Fruit fly (Drosophila melanogaster) whole organism, embryonic: ENCODE results near the gene Tengl1.
A peak's percentile ranks its signal among the peaks of the same experiment; 100 is the strongest.

Experiments used
- Bteb2 ChIP-seq: fragments of 200-800 bp; sonication (Bioruptor generic); optimal IDR thresholded peaks from 2 replicates; lab custom pipeline; 2016; ENCODE audit warnings: missing biosample characterization, missing genetic modification characterization
- CG10147 ChIP-seq: fragments of 200-800 bp; sonication (Bioruptor generic); optimal IDR thresholded peaks from 2 replicates; lab custom pipeline; 2019; ENCODE audit warnings: missing biosample characterization, mild to moderate bottlenecking, missing genetic modification characterization, moderate library complexity
- CG10565 ChIP-seq: fragments of 200-800 bp; sonication (Bioruptor generic); optimal IDR thresholded peaks from 3 replicates; lab custom pipeline; 2016; ENCODE audit warnings: missing biosample characterization, mild to moderate bottlenecking, missing genetic modification characterization
- CG11085 ChIP-seq: fragments of 200-800 bp; sonication (Bioruptor generic); IDR thresholded peaks from 2 replicates; pipeline ENCODE4 v1.3.6; 2022; ENCODE audit warnings: missing biosample characterization, missing genetic modification characterization
- CG12769 ChIP-seq: fragments of 200-800 bp; sonication (Bioruptor generic); optimal IDR thresholded peaks from 2 replicates; lab custom pipeline; 2019; ENCODE audit warnings: missing biosample characterization, mild to moderate bottlenecking, missing genetic modification characterization, moderate library complexity
- CG13424 ChIP-seq: fragments of 200-800 bp; sonication (Bioruptor generic); optimal IDR thresholded peaks from 2 replicates; lab custom pipeline; 2019; ENCODE audit warnings: missing biosample characterization, mild to moderate bottlenecking, missing genetic modification characterization, moderate library complexity
- CG14710 ChIP-seq: fragments of 200-800 bp; sonication (Bioruptor generic); optimal IDR thresholded peaks from 3 replicates; lab custom pipeline; 2019; ENCODE audit warnings: missing biosample characterization, mild to moderate bottlenecking, missing genetic modification characterization, moderate library complexity
- CG1602 ChIP-seq: fragments of 200-800 bp; sonication (Bioruptor generic); optimal IDR thresholded peaks from 3 replicates; lab custom pipeline; 2016; ENCODE audit warnings: missing biosample characterization, missing genetic modification characterization
- CG18619 ChIP-seq: fragments of 200-800 bp; sonication (Bioruptor generic); optimal IDR thresholded peaks from 3 replicates; lab custom pipeline; 2017; ENCODE audit warnings: missing biosample characterization, mild to moderate bottlenecking, missing genetic modification characterization
- CG31388 ChIP-seq: fragments of 200-800 bp; sonication (Bioruptor generic); optimal IDR thresholded peaks from 2 replicates; lab custom pipeline; 2016; ENCODE audit warnings: missing biosample characterization, missing genetic modification characterization
- CG32772 ChIP-seq: fragments of 200-800 bp; sonication (Bioruptor generic); IDR thresholded peaks from 2 replicates; pipeline ENCODE4 v1.3.6; 2022; ENCODE audit warnings: missing biosample characterization, missing genetic modification characterization
- CG33213 ChIP-seq: fragments of 200-800 bp; sonication (Bioruptor generic); optimal IDR thresholded peaks from 3 replicates; lab custom pipeline; 2016; ENCODE audit warnings: missing biosample characterization, missing genetic modification characterization
- CG33557 ChIP-seq: fragments of 200-800 bp; sonication (Bioruptor generic); optimal IDR thresholded peaks from 2 replicates; lab custom pipeline; 2019; ENCODE audit warnings: missing biosample characterization, mild to moderate bottlenecking, missing genetic modification characterization, moderate library complexity
- CG42726 ChIP-seq: fragments of 200-800 bp; sonication (Bioruptor generic); IDR thresholded peaks from 2 replicates; pipeline ENCODE4 v1.3.6; 2022; ENCODE audit warnings: missing biosample characterization, missing genetic modification characterization; ENCODE audit not compliant: partially characterized antibody
- CG4360 ChIP-seq: fragments of 200-800 bp; sonication (Bioruptor generic); IDR thresholded peaks from 2 replicates; pipeline ENCODE4 v1.3.6; 2022; ENCODE audit warnings: missing biosample characterization, missing genetic modification characterization
- CG5245 ChIP-seq: fragments of 200-800 bp; sonication (Bioruptor generic); optimal IDR thresholded peaks from 3 replicates; lab custom pipeline; 2016; ENCODE audit warnings: missing biosample characterization, missing genetic modification characterization
- CG7556 ChIP-seq: fragments of 200-800 bp; sonication (Bioruptor generic); optimal IDR thresholded peaks from 2 replicates; lab custom pipeline; 2017; ENCODE audit warnings: missing biosample characterization, mild to moderate bottlenecking, missing genetic modification characterization
- CG8765 ChIP-seq: fragments of 200-800 bp; sonication (Bioruptor generic); IDR thresholded peaks from 2 replicates; pipeline ENCODE4 v1.3.6; 2022; ENCODE audit warnings: missing biosample characterization, missing genetic modification characterization
- CG9609 ChIP-seq: fragments of 200-800 bp; sonication (Bioruptor generic); optimal IDR thresholded peaks from 3 replicates; lab custom pipeline; 2016; ENCODE audit warnings: missing biosample characterization, missing genetic modification characterization
- CG9817 ChIP-seq: fragments of 200-800 bp; sonication (Bioruptor generic); optimal IDR thresholded peaks from 2 replicates; lab custom pipeline; 2018; ENCODE audit warnings: missing biosample characterization, mild to moderate bottlenecking, missing genetic modification characterization, moderate library complexity
- CG9932 ChIP-seq: fragments of 200-800 bp; sonication (Bioruptor generic); IDR thresholded peaks from 2 replicates; pipeline ENCODE4 v1.3.6; 2022; ENCODE audit warnings: missing biosample characterization, missing genetic modification characterization
- CrebB ChIP-seq: fragments of 200-800 bp; sonication (Bioruptor generic); optimal IDR thresholded peaks from 3 replicates; lab custom pipeline; 2018; ENCODE audit warnings: missing biosample characterization, mild to moderate bottlenecking, missing genetic modification characterization
- Dref ChIP-seq: fragments of 200-800 bp; sonication (Bioruptor generic); IDR thresholded peaks from 2 replicates; pipeline ENCODE4 v1.3.6; 2022; ENCODE audit warnings: missing biosample characterization, missing genetic modification characterization
- Gug ChIP-seq: fragments of 200-800 bp; sonication (Bioruptor generic); IDR thresholded peaks from 4 replicates; pipeline ENCODE4 v1.3.6; 2022; ENCODE audit warnings: missing biosample characterization, missing genetic modification characterization
- HLHmδ ChIP-seq: fragments of 200-800 bp; sonication (Bioruptor generic); optimal IDR thresholded peaks from 2 replicates; lab custom pipeline; 2018; ENCODE audit warnings: missing biosample characterization, mild to moderate bottlenecking, missing genetic modification characterization, moderate library complexity
- Hr51 ChIP-seq, 2 experiments: fragments of 200-800 bp; sonication (Bioruptor generic); optimal IDR thresholded peaks; 2 replicates in 1 of 2; 3 replicates in 1 of 2; lab custom pipeline; 2016 to 2018; ENCODE audit warnings: missing biosample characterization in 2 of 2, missing genetic modification characterization in 2 of 2, mild to moderate bottlenecking in 1 of 2, moderate library complexity in 1 of 2
- Max ChIP-seq: fragments of 200-800 bp; sonication (Bioruptor generic); optimal IDR thresholded peaks from 2 replicates; lab custom pipeline; 2016; ENCODE audit warnings: missing biosample characterization, mild to moderate bottlenecking, missing genetic modification characterization
- Med ChIP-seq: fragments of 200-800 bp; sonication (Bioruptor generic); peaks from one replicate; lab custom pipeline; 2016; ENCODE audit warnings: missing biosample characterization, missing genetic modification characterization, mild to moderate bottlenecking, inconsistent platforms, moderate library complexity
- Myb ChIP-seq: fragments of 200-800 bp; sonication (Bioruptor generic); optimal IDR thresholded peaks from 2 replicates; lab custom pipeline; 2016; ENCODE audit warnings: missing biosample characterization, missing genetic modification characterization
- NC2β ChIP-seq: fragments of 200-800 bp; sonication (Bioruptor generic); optimal IDR thresholded peaks from 2 replicates; lab custom pipeline; 2016; ENCODE audit warnings: missing biosample characterization, missing genetic modification characterization
- NfI ChIP-seq: fragments of 200-800 bp; sonication (Bioruptor generic); optimal IDR thresholded peaks from 3 replicates; lab custom pipeline; 2018; ENCODE audit warnings: missing biosample characterization, mild to moderate bottlenecking, missing genetic modification characterization, moderate library complexity
- Sry-β ChIP-seq: fragments of 200-800 bp; sonication (Bioruptor generic); optimal IDR thresholded peaks from 2 replicates; lab custom pipeline; 2018; ENCODE audit warnings: missing biosample characterization, mild to moderate bottlenecking, missing genetic modification characterization, moderate library complexity
- Taf1 ChIP-seq: fragments of 200-800 bp; sonication (Bioruptor generic); IDR thresholded peaks from 2 replicates; pipeline ENCODE4 v1.3.6; 2022; ENCODE audit warnings: missing biosample characterization, missing genetic modification characterization
- bab2 ChIP-seq: fragments of 200-800 bp; sonication (Bioruptor generic); optimal IDR thresholded peaks from 2 replicates; lab custom pipeline; 2016; ENCODE audit warnings: missing biosample characterization, missing genetic modification characterization
- bbx ChIP-seq: fragments of 200-800 bp; sonication (Bioruptor generic); IDR thresholded peaks from 2 replicates; pipeline ENCODE4 v1.3.6; 2022; ENCODE audit warnings: missing biosample characterization, missing genetic modification characterization; ENCODE audit not compliant: partially characterized antibody
- chn ChIP-seq: fragments of 200-800 bp; sonication (Bioruptor generic); optimal IDR thresholded peaks from 2 replicates; lab custom pipeline; 2016; ENCODE audit warnings: missing biosample characterization, missing genetic modification characterization
- disco-r ChIP-seq: fragments of 200-800 bp; sonication (Bioruptor generic); optimal IDR thresholded peaks from 2 replicates; lab custom pipeline; 2016; ENCODE audit warnings: missing biosample characterization, missing genetic modification characterization
- dmrt99B ChIP-seq: fragments of 200-800 bp; sonication (Bioruptor generic); optimal IDR thresholded peaks from 2 replicates; lab custom pipeline; 2018; ENCODE audit warnings: missing biosample characterization, mild to moderate bottlenecking, missing genetic modification characterization, moderate library complexity
- fd3F ChIP-seq: fragments of 200-800 bp; sonication (Bioruptor generic); optimal IDR thresholded peaks from 2 replicates; lab custom pipeline; 2018; ENCODE audit warnings: missing biosample characterization, mild to moderate bottlenecking, missing genetic modification characterization, moderate library complexity
- grau ChIP-seq: fragments of 200-800 bp; optimal IDR thresholded peaks from 3 replicates; lab custom pipeline; 2019; ENCODE audit warnings: missing biosample characterization, mild to moderate bottlenecking, missing genetic modification characterization, moderate library complexity
- grn ChIP-seq: fragments of 200-800 bp; sonication (Bioruptor generic); optimal IDR thresholded peaks from 3 replicates; lab custom pipeline; 2017; ENCODE audit warnings: missing biosample characterization, missing genetic modification characterization
- gt ChIP-seq: fragments of 200-800 bp; sonication (Bioruptor generic); IDR thresholded peaks from 2 replicates; pipeline ENCODE4 v1.3.6; 2022; ENCODE audit warnings: missing biosample characterization, missing genetic modification characterization
- hbn ChIP-seq: fragments of 200-800 bp; sonication (Bioruptor generic); IDR thresholded peaks from 2 replicates; pipeline ENCODE4 v1.3.6; 2022; ENCODE audit warnings: missing biosample characterization, missing genetic modification characterization; ENCODE audit not compliant: partially characterized antibody
- insv ChIP-seq, 2 experiments: fragments of 200-800 bp; sonication (Bioruptor generic); optimal IDR thresholded peaks; 3 replicates each; lab custom pipeline; 2016 to 2018; ENCODE audit warnings: missing biosample characterization in 2 of 2, missing genetic modification characterization in 2 of 2
- lilli ChIP-seq: fragments of 200-800 bp; sonication (Bioruptor generic); optimal IDR thresholded peaks from 3 replicates; lab custom pipeline; 2016; ENCODE audit warnings: missing biosample characterization, missing genetic modification characterization
- pb ChIP-seq: fragments of 200-800 bp; sonication (Bioruptor generic); optimal IDR thresholded peaks from 3 replicates; lab custom pipeline; 2016; ENCODE audit warnings: missing biosample characterization, missing genetic modification characterization
- sob ChIP-seq: fragments of 200-800 bp; sonication (Bioruptor generic); IDR thresholded peaks from 2 replicates; pipeline ENCODE4 v1.3.6; 2022; ENCODE audit warnings: missing biosample characterization, missing genetic modification characterization
- twi ChIP-seq: fragments of 200-800 bp; optimal IDR thresholded peaks from 2 replicates; lab custom pipeline; 2019; ENCODE audit warnings: missing biosample characterization, mild to moderate bottlenecking, missing genetic modification characterization, moderate library complexity
- wek ChIP-seq: fragments of 200-800 bp; sonication (Bioruptor generic); optimal IDR thresholded peaks from 3 replicates; lab custom pipeline; 2018; ENCODE audit warnings: missing biosample characterization, mild to moderate bottlenecking, missing genetic modification characterization, moderate library complexity
- yki ChIP-seq: fragments of >200 bp; optimal IDR thresholded peaks from 3 replicates; lab custom pipeline; 2018
- zen ChIP-seq: fragments of 200-800 bp; sonication (Bioruptor generic); optimal IDR thresholded peaks from 3 replicates; lab custom pipeline; 2018; ENCODE audit warnings: missing biosample characterization, mild to moderate bottlenecking, missing genetic modification characterization, moderate library complexity

Tengl1 gene

dm6 chr2L:2221649-2222150 is 18.7 kb downstream of the Tengl1 start (continued):
- TF ChIP-seq NC2β (GFP tag; lab: Kevin White, UChicago): peak; percentile 96
- peak; percentile 95 for TF ChIP-seq CG32772 (GFP tag; lab: Robert Waterston, UW)
- peak; percentile 95 for TF ChIP-seq CG10147 (GFP tag; lab: Kevin White, UChicago)
- TF ChIP-seq CG8765 (GFP tag; lab: Robert Waterston, UW): peak; percentile 90
- peak; percentile 93 for TF ChIP-seq bab2 (GFP tag; lab: Kevin White, UChicago)
- TF ChIP-seq Bteb2 (GFP tag; lab: Kevin White, UChicago): peak; percentile 96
- peak in 1 of 2 experiments; percentile 57 for TF ChIP-seq insv (GFP tag; optimal IDR thresholded peaks at IDR 0.05; lab: Kevin White, UChicago)
- TF ChIP-seq Hr51 (GFP tag; optimal IDR thresholded peaks at IDR 0.05; lab: Kevin White, UChicago): peak; percentile 95 to 96
- TF ChIP-seq Sry-β: peak; percentile 40
- TF ChIP-seq Dref (GFP tag; lab: Robert Waterston, UW): peak; percentile 48
- TF ChIP-seq CG13424 (tag; lab: Kevin White, UChicago): peak; percentile 97
- no peak for TF ChIP-seq CG42726 (GFP tag; lab: Robert Waterston, UW)
- TF ChIP-seq sob: peak; percentile 99
- peak; percentile 81 for TF ChIP-seq CG10565
- peak; percentile 95 for TF ChIP-seq CG11085 (GFP tag; lab: Robert Waterston, UW)
- peak; percentile 87 for TF ChIP-seq CG33213 (GFP tag; lab: Kevin White, UChicago)
- peak; percentile 90 for TF ChIP-seq CG33557 (GFP tag; lab: Kevin White, UChicago)
- peak; percentile 92 for TF ChIP-seq CG5245 (GFP tag; lab: Kevin White, UChicago)
- TF ChIP-seq CG9932 (GFP tag; lab: Robert Waterston, UW): peak; percentile 99
- TF ChIP-seq twi (tag; lab: Kevin White, UChicago): peak; percentile 92
- peak; percentile 96 for TF ChIP-seq NfI (GFP tag; lab: Kevin White, UChicago)
- TF ChIP-seq CG18619: peak; percentile 95
- peak; percentile 94 for TF ChIP-seq fd3F (GFP tag; lab: Kevin White, UChicago)
- TF ChIP-seq CG7556: peak; percentile 97
- peak; percentile 89 for TF ChIP-seq Max (GFP tag; lab: Kevin White, UChicago)
- peak; percentile 95 for TF ChIP-seq Taf1 (GFP tag; lab: Robert Waterston, UW)
- peak; percentile 96 for TF ChIP-seq lilli
- no peak for TF ChIP-seq HLHmδ
- TF ChIP-seq CG9609: peak; percentile 94
- TF ChIP-seq Gug (GFP tag; lab: Robert Waterston, UW): peak; percentile 94
- TF ChIP-seq CG9817: peak; percentile 98
- peak; percentile 96 for TF ChIP-seq CG1602
- TF ChIP-seq bbx: no peak
- peak; percentile 85 for TF ChIP-seq CG31388 (GFP tag; lab: Kevin White, UChicago)
- no peak for TF ChIP-seq hbn (GFP tag; lab: Robert Waterston, UW)
- TF ChIP-seq CG12769 (tag; lab: Kevin White, UChicago): peak; percentile 99
- TF ChIP-seq gt: peak; percentile 91
- peak; percentile 80 for TF ChIP-seq CG4360
- peak; percentile 86 for TF ChIP-seq grn
- peak; percentile 83 for TF ChIP-seq Myb (GFP tag; lab: Kevin White, UChicago)
- peak; percentile 88 for TF ChIP-seq pb (GFP tag; lab: Kevin White, UChicago)
- peak; percentile 98 for TF ChIP-seq CrebB (tag; lab: Kevin White, UChicago)
- peak; percentile 99 for TF ChIP-seq Med (GFP tag; lab: Kevin White, UChicago)
- TF ChIP-seq wek (GFP tag; lab: Kevin White, UChicago): peak; percentile 84
- peak; percentile 96 for TF ChIP-seq disco-r
- TF ChIP-seq zen (tag; lab: Kevin White, UChicago): peak; percentile 94
- TF ChIP-seq CG14710 (tag; lab: Kevin White, UChicago): peak; percentile 90
- TF ChIP-seq dmrt99B (tag; lab: Kevin White, UChicago): peak; percentile 96
- peak; percentile 97 for TF ChIP-seq chn (GFP tag; lab: Kevin White, UChicago)
- peak; percentile 95 for TF ChIP-seq grau (tag; lab: Kevin White, UChicago)
- TF ChIP-seq yki (lab: Kevin White, UChicago): no peak
